Worm (Caenorhabditis elegans): ENCODE results near the gene Y39H10A.1.

Y39H10A.1 gene

ce11 chrV:3801787-3802417, 34.9 kb downstream of the Y39H10A.1 start:
- TF ChIP-seq efl-1 (optimal IDR thresholded peaks at IDR 0.05) (no peak), efl-1 (GFP tag; optimal IDR thresholded peaks at IDR 0.05 in 1 of 2) (peak in 1 of 2 experiments; percentile 24), ets-5 (GFP tag; IDR thresholded peaks at IDR 0.05) (no peak)

DNA sequence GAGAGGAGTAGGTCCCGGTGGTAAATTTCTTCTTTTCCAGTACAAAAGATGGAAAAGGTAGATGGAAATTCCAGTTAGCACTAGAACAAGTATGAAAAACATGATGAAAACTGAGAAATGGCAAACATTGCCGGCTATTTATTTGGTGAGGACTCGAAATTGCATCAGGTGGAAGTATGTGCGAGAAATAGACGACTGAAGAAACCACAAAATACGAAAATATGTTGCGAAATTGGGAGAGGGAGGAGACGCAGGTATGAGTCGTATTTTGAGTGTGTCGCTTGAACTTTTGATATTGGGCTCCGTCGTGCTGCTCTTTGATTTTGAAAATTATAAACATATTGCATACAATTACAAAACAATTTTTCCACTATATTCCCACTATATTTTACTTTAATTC, 36.3 kb downstream of the Y39H10A.1 start, which contains the start of gene cyp-33C8:
Gene cyp-33C8 (minus strand): TSS at position 200 of the 400 bp plus-strand sequence.
- no peak for TF ChIP-seq efl-3 (GFP tag; optimal IDR thresholded peaks at IDR 0.05)
- TF ChIP-seq lin-35 (GFP tag; optimal IDR thresholded peaks at IDR 0.05) = peak in 1 of 2 experiments; percentile 43
- peak; percentile 67 for TF ChIP-seq nhr-71 (tag; optimal IDR thresholded peaks at IDR 0.05)
- peak; percentile 41 for TF ChIP-seq fkh-8 (tag; optimal IDR thresholded peaks at IDR 0.05)
- TF ChIP-seq lin-13 (GFP tag; optimal IDR thresholded peaks at IDR 0.05) = no peak
- TF ChIP-seq lin-14 (GFP tag; optimal IDR thresholded peaks at IDR 0.05) = peak; percentile 66
- no peak for TF ChIP-seq ceh-8 (GFP tag; optimal IDR thresholded peaks at IDR 0.05)
- TF ChIP-seq nhr-28 (tag; optimal IDR thresholded peaks at IDR 0.05) = no peak
- no peak for TF ChIP-seq unc-62 (GFP tag; optimal IDR thresholded peaks at IDR 0.05)
- TF ChIP-seq aha-1 (tag; optimal IDR thresholded peaks at IDR 0.05) = no peak
- TF ChIP-seq mep-1 (tag; optimal IDR thresholded peaks at IDR 0.05) = peak; percentile 11
- TF ChIP-seq vab-15 (tag; optimal IDR thresholded peaks at IDR 0.05) = no peak
- TF ChIP-seq hlh-4 (tag; optimal IDR thresholded peaks at IDR 0.05) = no peak
- TF ChIP-seq skn-1 (tag; optimal IDR thresholded peaks at IDR 0.05) = peak; percentile 73
- no peak for TF ChIP-seq fkh-10 (GFP tag; optimal IDR thresholded peaks at IDR 0.05)
- TF ChIP-seq swsn-7 (tag; optimal IDR thresholded peaks at IDR 0.05) = no peak
- TF ChIP-seq lin-15B (tag; optimal IDR thresholded peaks at IDR 0.05) = no peak
- no peak for TF ChIP-seq pax-3 (tag; optimal IDR thresholded peaks at IDR 0.05)
- TF ChIP-seq nhr-19 (GFP tag; conservative IDR thresholded peaks at IDR 0.05) = peak; percentile 24; the same call in 1 of the 2 replicates
- TF ChIP-seq rnt-1 (tag; optimal IDR thresholded peaks at IDR 0.05) = peak; percentile 89
- TF ChIP-seq zip-4 (GFP tag; optimal IDR thresholded peaks at IDR 0.05) = peak; percentile 59
- TF ChIP-seq unc-30 (tag; optimal IDR thresholded peaks at IDR 0.05) = no peak
- TF ChIP-seq jun-1 (tag; optimal IDR thresholded peaks at IDR 0.05) = peak; percentile 57
- peak in 2 of 3 experiments; percentile 46 to 51 for TF ChIP-seq ceh-82 (tag; optimal IDR thresholded peaks at IDR 0.05)
- TF ChIP-seq unc-98 (GFP tag; IDR thresholded peaks at IDR 0.05) = no peak
- TF ChIP-seq lir-3 (tag; optimal IDR thresholded peaks at IDR 0.05; ENCODE audit: poor library complexity) = no peak
- TF ChIP-seq C16A3.4 (tag; optimal IDR thresholded peaks at IDR 0.05) = peak; percentile 22
- peak; percentile 22 for TF ChIP-seq nhr-85 (tag)
- TF ChIP-seq nhr-11 (tag; optimal IDR thresholded peaks at IDR 0.05) = peak; percentile 47
- TF ChIP-seq hpl-2 (GFP tag; optimal IDR thresholded peaks at IDR 0.05) = peak; percentile 33
- peak in 2 of 3 experiments; percentile 9 to 21 for TF ChIP-seq dpl-1 (GFP tag; optimal IDR thresholded peaks at IDR 0.05)
- 0 out of 2 replicates have a peak, but pooled peaks have one; percentile 6 for TF ChIP-seq isw-1 (GFP tag; IDR thresholded peaks at IDR 0.05)
- TF ChIP-seq mef-2 (tag; optimal IDR thresholded peaks at IDR 0.05) = no peak
- no peak for TF ChIP-seq hlh-17 (GFP tag; optimal IDR thresholded peaks at IDR 0.05; ENCODE audit: borderline replicate concordance)
- TF ChIP-seq sptf-1 (tag; optimal IDR thresholded peaks at IDR 0.05) = no peak
- TF ChIP-seq egl-27 (tag; optimal IDR thresholded peaks at IDR 0.05) = no peak
- no peak for TF ChIP-seq ztf-4 (tag; optimal IDR thresholded peaks at IDR 0.05)
- TF ChIP-seq nhr-20 (tag; optimal IDR thresholded peaks at IDR 0.05) = peak; percentile 53
- TF ChIP-seq efl-1 (optimal IDR thresholded peaks at IDR 0.05) = peak; percentile 36 to 62
- TF ChIP-seq efl-1 (GFP tag; optimal IDR thresholded peaks at IDR 0.05 in 1 of 2) = peak; percentile 22 to 94
- TF ChIP-seq mdl-1 (tag; optimal IDR thresholded peaks at IDR 0.05) = no peak

All from whole organism, L1 larva.